Fruit fly (Drosophila melanogaster) S2 (cell line): Measurements from ENCODE around the gene Atg18b.

Experiments
- CG8478 ChIP-seq: fragments of >200 bp; optimal IDR thresholded peaks from 2 replicates; lab custom pipeline; 2018
- CTCF ChIP-seq, 2 experiments: fragments of >200 bp; optimal IDR thresholded peaks; 2 replicates each; lab custom pipeline; 2018

DNA sequence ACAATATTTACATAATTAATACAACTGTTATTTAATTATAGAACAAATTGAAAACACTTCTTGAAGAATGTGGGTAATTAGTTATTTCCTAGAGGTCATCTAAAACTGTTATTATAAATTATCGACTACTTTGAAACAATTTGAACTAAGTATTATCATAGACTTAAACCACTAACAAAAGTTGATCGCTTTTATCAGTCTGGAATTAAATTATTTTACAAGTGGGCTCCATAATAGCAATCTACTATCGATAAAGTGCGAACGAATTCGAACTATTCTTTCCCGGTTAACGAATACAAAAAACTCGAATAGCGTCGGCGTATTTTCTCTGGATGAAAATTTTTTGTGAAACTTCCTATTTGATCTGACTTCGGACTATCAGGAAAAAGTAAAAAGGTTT lies 16.3 kb upstream of the Atg18b start, which contains the start of gene CG31626:
- no peak for TF ChIP-seq CG8478
- no peak for TF ChIP-seq CTCF (optimal IDR thresholded peaks at IDR 0.05; lab: Kevin White, UChicago)
